Fruit fly (Drosophila melanogaster): ENCODE measurements around the gene Sema5c.

DNA sequence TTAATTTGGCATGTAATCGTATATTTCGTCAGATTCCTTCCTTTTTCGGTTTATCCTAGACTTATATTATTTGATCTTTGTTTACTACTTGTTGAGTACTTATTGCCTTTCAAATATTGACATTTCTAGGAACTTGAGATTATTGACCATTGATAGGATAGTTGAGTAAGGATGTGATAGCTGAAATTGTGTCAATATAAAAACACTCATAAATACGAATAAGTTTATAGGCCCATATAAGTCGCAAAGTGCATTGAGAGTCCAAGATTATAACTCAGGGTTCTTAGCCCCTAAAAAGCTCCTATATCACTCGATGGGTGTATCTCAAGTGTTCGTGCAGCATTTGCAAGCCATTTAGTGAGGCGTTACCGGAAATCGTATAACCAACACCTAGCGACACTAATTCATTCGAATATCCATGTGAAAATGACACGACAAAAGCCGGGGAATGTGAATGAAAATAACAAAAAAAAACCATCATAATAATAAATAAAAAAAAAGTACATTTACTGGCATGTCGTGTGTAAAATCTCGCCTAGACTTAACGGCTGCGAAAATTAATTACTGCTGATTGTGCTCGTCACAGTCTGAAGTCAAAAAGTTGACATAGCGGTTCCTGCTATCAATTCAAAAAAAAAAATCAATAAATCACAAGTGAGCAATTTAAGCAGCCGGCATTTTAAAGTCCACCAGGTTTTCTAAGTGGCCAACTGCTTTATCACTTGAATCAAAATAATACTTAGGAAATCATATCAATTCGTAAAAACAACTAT lies 7.6 kb downstream of the Sema5c start:
- TF ChIP-seq CG14655 (GFP tag; optimal IDR thresholded peaks at IDR 0.05) (no peak), D1 (tag; optimal IDR thresholded peaks at IDR 0.05) (no peak), Snoo (tag; optimal IDR thresholded peaks at IDR 0.05) (no peak), CG34367 (tag; optimal IDR thresholded peaks at IDR 0.05) (no peak), EcR (GFP tag; optimal IDR thresholded peaks at IDR 0.05) (no peak), CG12605 (GFP tag; IDR thresholded peaks at IDR 0.05) (no peak), CG32121 (GFP tag; IDR thresholded peaks at IDR 0.05) (no peak), CG8159 (tag; optimal IDR thresholded peaks at IDR 0.05) (no peak)
